Worm (Caenorhabditis elegans): Measurements from ENCODE around the gene srz-58.

srz-58 gene

DNA sequence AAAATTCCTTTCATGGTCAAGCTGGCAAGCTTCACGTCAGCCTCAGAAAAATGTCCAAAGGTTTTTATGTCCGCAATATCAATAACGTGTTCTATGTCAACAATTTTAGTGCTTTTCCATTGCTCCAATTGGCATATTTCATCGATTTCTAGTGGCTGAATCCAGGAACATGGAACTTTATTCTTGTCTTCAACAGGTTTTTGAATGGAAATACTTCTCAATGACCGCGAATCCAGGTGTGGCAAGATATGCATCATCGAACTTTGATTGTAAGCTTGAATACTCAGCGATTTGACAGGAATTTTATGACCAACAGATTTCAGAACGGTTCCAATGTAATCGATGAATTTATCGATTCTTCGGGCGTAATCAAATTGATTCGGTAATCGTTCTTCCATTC, 19.3 kb upstream of the srz-58 start:
- no peak for TF ChIP-seq ceh-27 (GFP tag; optimal IDR thresholded peaks at IDR 0.05)
- TF ChIP-seq T26A5.8 (tag; optimal IDR thresholded peaks at IDR 0.05), result no peak
- TF ChIP-seq nhr-179 (tag; optimal IDR thresholded peaks at IDR 0.05), result no peak
- TF ChIP-seq Y56A3A.18 (GFP tag; IDR thresholded peaks at IDR 0.05), result no peak
- TF ChIP-seq rec-8 (tag; optimal IDR thresholded peaks at IDR 0.05), result no peak
- no peak for TF ChIP-seq Y53G8AR.9 (GFP tag; conservative IDR thresholded peaks at IDR 0.05)
- no peak for TF ChIP-seq attf-3 (GFP tag; conservative IDR thresholded peaks at IDR 0.05)
- TF ChIP-seq attf-6 (GFP tag; IDR thresholded peaks at IDR 0.05), result no peak
- TF ChIP-seq sptf-2 (GFP tag; optimal IDR thresholded peaks at IDR 0.05), result no peak
- no peak for TF ChIP-seq hmg-20 (GFP tag; IDR thresholded peaks at IDR 0.05)
- no peak for TF ChIP-seq ztf-6 (GFP tag; IDR thresholded peaks at IDR 0.05)
- TF ChIP-seq F23B12.7 (tag; optimal IDR thresholded peaks at IDR 0.05; ENCODE audit: insufficient read depth), result no peak
- TF ChIP-seq mes-4 (tag; optimal IDR thresholded peaks at IDR 0.05), result no peak
- TF ChIP-seq lir-1 (GFP tag; conservative IDR thresholded peaks at IDR 0.05), result no peak
- no peak for TF ChIP-seq Y53F4B.3 (GFP tag; IDR thresholded peaks at IDR 0.05)
- no peak for TF ChIP-seq ccch-3 (GFP tag; optimal IDR thresholded peaks at IDR 0.05)
- no peak for TF ChIP-seq Y79H2A.3 (GFP tag; conservative IDR thresholded peaks at IDR 0.05)

DNA sequence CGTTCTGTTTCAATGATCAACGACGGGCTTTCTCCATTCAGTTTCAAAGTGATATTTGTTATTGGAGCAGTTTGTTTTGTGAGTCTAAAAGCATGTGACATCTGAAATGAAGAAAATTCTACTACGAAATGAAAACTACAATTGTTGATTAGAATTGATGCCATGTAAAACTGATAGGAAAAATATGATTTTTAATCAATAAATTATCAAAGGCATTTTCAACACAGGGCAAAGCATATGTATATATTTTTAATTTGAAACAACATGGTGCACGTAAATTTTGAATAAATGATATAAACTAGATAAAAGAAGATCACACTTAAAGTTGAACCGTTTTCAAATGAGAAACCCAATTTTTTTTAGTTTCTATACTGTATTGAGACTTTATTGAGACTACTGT, 16.6 kb upstream of the srz-58 start, which contains the start of gene K10G4.5:
TSS of gene K10G4.5 (minus strand) at position 101 of the 400 bp plus-strand sequence.
- TF ChIP-seq efl-1 (GFP tag; optimal IDR thresholded peaks at IDR 0.05), result no peak
- TF ChIP-seq hrde-1 (tag; optimal IDR thresholded peaks at IDR 0.05; ENCODE audit: borderline replicate concordance), result no peak
- no peak for TF ChIP-seq F57A8.1 (GFP tag; optimal IDR thresholded peaks at IDR 0.05)
- TF ChIP-seq mel-28 (tag; optimal IDR thresholded peaks at IDR 0.05; ENCODE audit: borderline replicate concordance), result no peak
- TF ChIP-seq lin-26 (GFP tag; IDR thresholded peaks at IDR 0.05), result no peak
- no peak for TF ChIP-seq ztf-22 (GFP tag; optimal IDR thresholded peaks at IDR 0.05)
- TF ChIP-seq ceh-27 (GFP tag; optimal IDR thresholded peaks at IDR 0.05), result no peak
- TF ChIP-seq nhr-90 (tag; optimal IDR thresholded peaks at IDR 0.05), result no peak
- TF ChIP-seq snpc-3.4 (tag; optimal IDR thresholded peaks at IDR 0.05), result no peak
- no peak for TF ChIP-seq T26A5.8 (tag; optimal IDR thresholded peaks at IDR 0.05)
- TF ChIP-seq tbp1 (GFP tag; optimal IDR thresholded peaks at IDR 0.05), result no peak
- TF ChIP-seq F39B2.1 (GFP tag; IDR thresholded peaks at IDR 0.05), result no peak
- TF ChIP-seq lin-35 (GFP tag; optimal IDR thresholded peaks at IDR 0.05), result no peak
- no peak for TF ChIP-seq rec-8 (tag; optimal IDR thresholded peaks at IDR 0.05)
- no peak for TF ChIP-seq madf-6 (GFP tag; IDR thresholded peaks at IDR 0.05)
- no peak for TF ChIP-seq egl-18 (GFP tag; IDR thresholded peaks at IDR 0.05)
- TF ChIP-seq lsl-1 (GFP tag; optimal IDR thresholded peaks at IDR 0.05), result no peak
- TF ChIP-seq B0035.1 (tag; optimal IDR thresholded peaks at IDR 0.05), result no peak

DNA sequence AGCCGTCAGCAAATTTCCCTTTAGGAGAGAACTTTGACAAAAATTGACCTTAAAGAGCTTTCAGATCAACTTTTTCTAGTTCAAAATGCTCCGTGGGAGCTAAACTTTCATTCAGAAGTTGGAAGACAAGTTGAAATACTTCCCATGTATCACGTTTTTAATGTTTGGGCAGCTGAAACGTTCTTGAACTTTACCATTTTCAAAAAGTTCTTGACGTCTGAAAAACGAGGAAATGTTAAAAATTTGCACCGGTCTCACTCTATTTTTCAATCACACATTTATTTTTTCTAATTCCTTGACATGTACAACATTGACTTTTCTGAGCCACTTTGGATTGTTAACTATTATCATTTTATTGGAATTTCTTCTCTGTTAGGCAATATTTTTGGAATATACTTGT, 15.2 kb upstream of the srz-58 start, which contains the start of gene sri-70:
TSS of gene sri-70 (plus strand) at position 301 of the 400 bp plus-strand sequence.
- TF ChIP-seq Y95B8A.8 (GFP tag; IDR thresholded peaks at IDR 0.05) (no peak), hrde-1 (tag; optimal IDR thresholded peaks at IDR 0.05; ENCODE audit: borderline replicate concordance) (no peak), efl-1 (GFP tag; optimal IDR thresholded peaks at IDR 0.05) (no peak), cebp-2 (GFP tag; IDR thresholded peaks at IDR 0.05) (no peak), somi-1 (GFP tag; optimal IDR thresholded peaks at IDR 0.05) (no peak), bed-1 (GFP tag; IDR thresholded peaks at IDR 0.05) (no peak), rcor-1 (GFP tag; IDR thresholded peaks at IDR 0.05) (no peak), attf-3 (GFP tag; conservative IDR thresholded peaks at IDR 0.05) (no peak), nfyb-1 (GFP tag; IDR thresholded peaks at IDR 0.05) (no peak), aptf-2 (GFP tag; conservative IDR thresholded peaks at IDR 0.05) (no peak), C17E4.6 (GFP tag; IDR thresholded peaks at IDR 0.05) (no peak), rec-8 (tag; optimal IDR thresholded peaks at IDR 0.05) (no peak), lin-26 (GFP tag; IDR thresholded peaks at IDR 0.05) (no peak), T07F8.4 (tag; optimal IDR thresholded peaks at IDR 0.05) (no peak), repo-1 (tag; optimal IDR thresholded peaks at IDR 0.05) (no peak), ceh-40 (GFP tag; IDR thresholded peaks at IDR 0.05) (no peak)

Data from whole organism, young adult.